Worm (Caenorhabditis elegans) whole organism, L2 larva: Measurements from ENCODE around the gene unc-4.

ENCODE experiments used
- C34F6.9 ChIP-seq: fragments of 150-350 bp; optimal IDR thresholded peaks from 2 replicates; lab custom pipeline; 2014; ENCODE audit warnings: missing biosample characterization, missing genetic modification characterization
- F13H6.1 ChIP-seq: sonication (generic microtip); optimal IDR thresholded peaks from 2 replicates; lab custom pipeline; 2016; ENCODE audit warnings: missing genetic modification characterization, missing compliant biosample characterization
- R02D3.7 ChIP-seq: fragments of 150-350 bp; optimal IDR thresholded peaks from 2 replicates; lab custom pipeline; 2014; ENCODE audit warnings: missing biosample characterization, missing genetic modification characterization
- aly-2 ChIP-seq: fragments of 150-350 bp; optimal IDR thresholded peaks from 2 replicates; lab custom pipeline; 2014; ENCODE audit warnings: missing biosample characterization, missing genetic modification characterization
- ama-1 ChIP-seq: fragments of 150-350 bp; optimal IDR thresholded peaks from 2 replicates; lab custom pipeline; 2018; ENCODE audit warnings: inconsistent platforms
- ceh-82 ChIP-seq: fragments of 150-350 bp; optimal IDR thresholded peaks from 2 replicates; lab custom pipeline; 2014; ENCODE audit warnings: missing biosample characterization, missing genetic modification characterization
- dmd-4 ChIP-seq: sonication (generic microtip); optimal IDR thresholded peaks from 2 replicates; lab custom pipeline; 2017; ENCODE audit warnings: missing biosample characterization, missing genetic modification characterization
- elt-1 ChIP-seq: fragments of 150-350 bp; optimal IDR thresholded peaks from 2 replicates; lab custom pipeline; 2014; ENCODE audit warnings: missing biosample characterization, missing genetic modification characterization
- elt-3 ChIP-seq: sonication (generic microtip); optimal IDR thresholded peaks from 2 replicates; lab custom pipeline; 2017; ENCODE audit warnings: missing biosample characterization, missing genetic modification characterization
- fos-1 ChIP-seq: fragments of 150-350 bp; optimal IDR thresholded peaks from 2 replicates; lab custom pipeline; 2014; ENCODE audit warnings: missing biosample characterization, missing genetic modification characterization
- gmeb-1 ChIP-seq: fragments of 150-350 bp; optimal IDR thresholded peaks from 2 replicates; lab custom pipeline; 2014; ENCODE audit warnings: missing biosample characterization, missing genetic modification characterization
- lin-11 ChIP-seq: fragments of 150-350 bp; sonication (generic microtip); optimal IDR thresholded peaks from 2 replicates; lab custom pipeline; 2014; ENCODE audit warnings: missing biosample characterization, missing genetic modification characterization, inconsistent platforms, mixed read lengths
- lin-39 ChIP-seq: fragments of 150-350 bp; optimal IDR thresholded peaks from 2 replicates; lab custom pipeline; 2014; ENCODE audit warnings: missing biosample characterization, missing genetic modification reagents, missing genetic modification characterization
- lsy-2 ChIP-seq, 2 experiments: fragments of 150-350 bp in 1 of 2; sonication (generic microtip) in 1 of 2; optimal IDR thresholded peaks; 2 replicates each; lab custom pipeline; 2014 to 2017; ENCODE audit warnings: missing biosample characterization in 2 of 2, missing genetic modification characterization in 2 of 2
- mab-5 ChIP-seq: fragments of 150-350 bp; optimal IDR thresholded peaks from 2 replicates; lab custom pipeline; 2014; ENCODE audit warnings: missing biosample characterization, missing genetic modification characterization
- mbf-1 ChIP-seq: sonication (generic microtip); optimal IDR thresholded peaks from 2 replicates; lab custom pipeline; 2017; ENCODE audit warnings: missing biosample characterization, missing genetic modification characterization
- mdl-1 ChIP-seq, 2 experiments: fragments of 150-350 bp in 1 of 2; sonication (generic microtip) in 1 of 2; optimal IDR thresholded peaks; 2 replicates each; lab custom pipeline; 2017; ENCODE audit warnings: missing biosample characterization in 2 of 2, missing genetic modification characterization in 2 of 2
- nhr-10 ChIP-seq: sonication (generic microtip); optimal IDR thresholded peaks from 2 replicates; lab custom pipeline; 2017; ENCODE audit warnings: missing biosample characterization, missing genetic modification characterization
- nhr-11 ChIP-seq: fragments of 150-350 bp; optimal IDR thresholded peaks from 2 replicates; lab custom pipeline; 2014; ENCODE audit warnings: missing biosample characterization, missing genetic modification characterization
- nhr-12 ChIP-seq: fragments of 150-350 bp; optimal IDR thresholded peaks from 2 replicates; lab custom pipeline; 2014; ENCODE audit warnings: missing biosample characterization, missing genetic modification characterization
- nhr-129 ChIP-seq: fragments of 150-350 bp; optimal IDR thresholded peaks from 2 replicates; lab custom pipeline; 2014; ENCODE audit warnings: missing biosample characterization, missing genetic modification characterization
- nhr-21 ChIP-seq: fragments of 150-350 bp; optimal IDR thresholded peaks from 2 replicates; lab custom pipeline; 2014; ENCODE audit warnings: missing biosample characterization, missing genetic modification characterization
- nhr-23 ChIP-seq: fragments of 150-350 bp; optimal IDR thresholded peaks from 2 replicates; lab custom pipeline; 2014; ENCODE audit warnings: missing biosample characterization, missing genetic modification reagents, missing genetic modification characterization
- nhr-25 ChIP-seq: fragments of 150-350 bp; sonication (generic microtip); optimal IDR thresholded peaks from 3 replicates; lab custom pipeline; 2014; ENCODE audit warnings: missing biosample characterization, missing genetic modification characterization
- nhr-6 ChIP-seq: fragments of 150-350 bp; optimal IDR thresholded peaks from 2 replicates; lab custom pipeline; 2014; ENCODE audit warnings: missing biosample characterization, missing genetic modification characterization
- nhr-77 ChIP-seq: fragments of 150-350 bp; optimal IDR thresholded peaks from 2 replicates; lab custom pipeline; 2014; ENCODE audit warnings: missing biosample characterization, missing genetic modification characterization
- peb-1 ChIP-seq: fragments of 150-350 bp; optimal IDR thresholded peaks from 2 replicates; lab custom pipeline; 2014; ENCODE audit warnings: missing biosample characterization, missing genetic modification characterization
- sem-4 ChIP-seq: fragments of 150-350 bp; optimal IDR thresholded peaks from 2 replicates; lab custom pipeline; 2014; ENCODE audit warnings: missing biosample characterization, missing genetic modification reagents, missing genetic modification characterization
- skn-1 ChIP-seq: sonication (generic microtip); optimal IDR thresholded peaks from 2 replicates; lab custom pipeline; 2017; ENCODE audit warnings: missing biosample characterization, missing genetic modification characterization
- sma-3 ChIP-seq: sonication (generic microtip); optimal IDR thresholded peaks from 2 replicates; lab custom pipeline; 2016; ENCODE audit warnings: missing genetic modification reagents, missing genetic modification characterization, missing compliant biosample characterization
- sma-9 ChIP-seq, 2 experiments: fragments of 150-350 bp in 1 of 2; sonication (generic microtip) in 1 of 2; optimal IDR thresholded peaks; 2 replicates each; lab custom pipeline; 2014 to 2016; ENCODE audit warnings: missing genetic modification characterization in 2 of 2, mild to moderate bottlenecking in 1 of 2, missing biosample characterization in 1 of 2, missing compliant biosample characterization in 1 of 2, missing genetic modification reagents in 1 of 2, moderate library complexity in 1 of 2
- snpc-4 ChIP-seq: fragments of 150-350 bp; optimal IDR thresholded peaks from 2 replicates; lab custom pipeline; 2014; ENCODE audit warnings: missing biosample characterization, missing genetic modification characterization
- unc-62 ChIP-seq: fragments of 150-350 bp; optimal IDR thresholded peaks from 2 replicates; lab custom pipeline; 2014; ENCODE audit warnings: missing biosample characterization, missing genetic modification reagents, missing genetic modification characterization
- ztf-4 ChIP-seq: fragments of 150-350 bp; optimal IDR thresholded peaks from 2 replicates; lab custom pipeline; 2014; ENCODE audit warnings: missing biosample characterization, missing genetic modification characterization

The unc-4 gene

DNA sequence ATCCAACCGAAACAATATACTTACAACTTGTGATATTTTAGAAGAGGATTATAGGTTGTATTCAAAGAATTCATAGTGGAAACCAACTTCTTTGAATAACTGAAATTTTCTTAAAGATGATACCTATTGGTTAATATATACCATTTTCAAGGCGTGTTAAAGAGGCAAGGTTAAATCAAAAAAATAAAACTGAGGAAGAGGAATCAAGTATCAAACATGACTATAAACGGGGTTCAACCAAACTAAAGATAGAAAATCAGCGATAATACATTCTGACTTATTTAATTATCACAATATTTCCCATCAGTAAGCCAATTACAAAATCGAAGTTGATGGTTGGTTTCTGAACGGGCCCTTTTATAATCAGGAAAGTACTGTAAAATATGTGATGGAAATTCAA is 38.8 kb downstream of the unc-4 start, which contains the start of gene chil-3:
TSS of gene chil-3 (minus strand) at position 101 of the 400 bp plus-strand sequence.
- TF ChIP-seq mab-5 (tag; lab: Kevin White, UChicago) (no peak), R02D3.7 (no peak), nhr-129 (tag; lab: Kevin White, UChicago) (no peak), dmd-4 (no peak), snpc-4 (no peak), lin-11 (tag; lab: Kevin White, UChicago) (no peak), nhr-21 (tag; lab: Kevin White, UChicago) (no peak), mbf-1 (tag; lab: Kevin White, UChicago) (no peak), nhr-77 (tag; lab: Kevin White, UChicago) (no peak), ztf-4 (tag; lab: Kevin White, UChicago) (no peak), skn-1 (no peak)

DNA sequence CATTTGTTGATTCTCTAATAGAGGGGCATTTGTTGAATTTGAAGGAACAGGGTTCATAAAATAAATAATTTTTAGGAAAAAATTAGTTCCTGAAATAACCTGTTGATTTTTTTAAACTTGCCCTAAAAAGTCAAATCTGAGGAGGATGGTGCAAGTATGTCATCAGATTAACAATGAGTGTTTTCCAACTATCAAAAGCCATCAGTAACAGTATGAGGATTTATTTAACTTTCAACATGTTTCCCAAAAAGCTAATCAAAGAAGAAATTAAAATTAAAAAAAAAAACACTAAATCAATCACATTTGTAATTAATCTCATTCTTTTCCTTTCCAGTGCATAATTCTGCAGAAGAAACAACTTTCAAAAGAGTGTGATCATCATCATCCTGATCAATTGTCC is 40.6 kb downstream of the unc-4 start, which contains the start of gene chil-5:
TSS of gene chil-5 (minus strand) at position 101 of the 400 bp plus-strand sequence.
- TF ChIP-seq nhr-10 (tag; lab: Kevin White, UChicago) (no peak), nhr-12 (tag; lab: Kevin White, UChicago) (no peak), nhr-11 (no peak), nhr-23 (tag; lab: Kevin White, UChicago) (no peak), nhr-21 (tag; lab: Kevin White, UChicago) (no peak), nhr-129 (tag; lab: Kevin White, UChicago) (no peak), elt-3 (tag; lab: Kevin White, UChicago) (no peak), unc-62 (GFP tag; lab: Kevin White, UChicago) (no peak)

DNA sequence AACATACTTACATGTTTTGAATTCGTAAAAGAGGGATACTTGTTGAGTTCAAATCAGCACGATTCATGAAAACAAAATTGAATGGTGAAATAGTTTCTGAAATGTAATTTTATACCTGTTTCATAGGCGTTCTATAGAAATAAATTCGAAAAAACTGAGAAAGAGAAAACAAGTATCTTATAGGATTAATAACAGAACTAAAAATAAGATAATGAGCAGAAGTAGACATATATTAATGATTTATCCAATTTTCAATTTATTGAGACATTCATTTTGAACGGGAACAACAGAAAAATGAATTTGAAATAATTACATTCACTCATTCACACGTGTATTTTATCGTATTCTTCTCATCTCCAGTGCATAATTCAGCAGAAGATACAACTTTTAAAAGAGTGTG is 42.4 kb downstream of the unc-4 start, which contains the start of gene chil-6:
TSS of gene chil-6 (minus strand) at position 101 of the 400 bp plus-strand sequence.
- TF ChIP-seq elt-3 (tag; lab: Kevin White, UChicago) (no peak), elt-1 (tag; lab: Kevin White, UChicago) (no peak), peb-1 (no peak), skn-1 (no peak), nhr-77 (tag; lab: Kevin White, UChicago) (no peak), sma-9 (GFP tag; optimal IDR thresholded peaks at IDR 0.05; lab: Kevin White, UChicago) (no peak), sma-9 (tag; optimal IDR thresholded peaks at IDR 0.05; lab: Kevin White, UChicago) (no peak), ama-1 (lab: Kevin White, UChicago) (no peak), mbf-1 (tag; lab: Kevin White, UChicago) (no peak), lsy-2 (tag; optimal IDR thresholded peaks at IDR 0.05; lab: Kevin White, UChicago) (no peak), nhr-12 (tag; lab: Kevin White, UChicago) (no peak), aly-2 (tag; lab: Kevin White, UChicago) (no peak), sma-3 (no peak), C34F6.9 (tag; lab: Kevin White, UChicago) (no peak), nhr-10 (tag; lab: Kevin White, UChicago) (no peak), mab-5 (tag; lab: Kevin White, UChicago) (no peak), fos-1 (tag; lab: Kevin White, UChicago) (no peak), nhr-25 (tag; lab: Kevin White, UChicago) (no peak), nhr-11 (no peak), nhr-23 (tag; lab: Kevin White, UChicago) (no peak)

DNA sequence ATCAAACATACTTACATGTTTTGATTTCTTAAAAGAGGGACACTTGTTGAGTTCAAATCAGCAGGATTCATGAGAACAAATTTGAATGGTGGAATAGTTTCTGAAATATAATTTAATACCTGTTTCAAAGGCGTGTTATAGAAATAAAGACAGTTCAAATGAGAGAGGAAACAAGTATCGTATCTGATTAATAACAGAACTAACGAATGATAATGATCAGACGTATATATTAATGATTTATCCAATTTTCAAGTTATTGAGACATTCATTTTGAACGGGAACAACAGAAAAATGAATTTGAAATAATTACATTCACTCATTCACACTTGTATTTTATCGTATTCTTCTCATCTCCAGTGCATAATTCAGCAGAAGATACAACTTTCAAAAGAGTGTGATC is 44.6 kb downstream of the unc-4 start, which contains the start of gene chil-4:
TSS of gene chil-4 (minus strand) at position 101 of the 400 bp plus-strand sequence.
- no peak for TF ChIP-seq sma-3
- no peak for TF ChIP-seq peb-1
- no peak for TF ChIP-seq ztf-4 (tag; lab: Kevin White, UChicago)
- no peak for TF ChIP-seq sem-4 (tag; lab: Kevin White, UChicago)
- TF ChIP-seq lin-39: no peak
- no peak for TF ChIP-seq mbf-1 (tag; lab: Kevin White, UChicago)
- TF ChIP-seq mdl-1 (tag; optimal IDR thresholded peaks at IDR 0.05; lab: Kevin White, UChicago): no peak
- TF ChIP-seq sma-9 (GFP tag; optimal IDR thresholded peaks at IDR 0.05; lab: Kevin White, UChicago): no peak
- TF ChIP-seq sma-9 (tag; optimal IDR thresholded peaks at IDR 0.05; lab: Kevin White, UChicago): no peak
- TF ChIP-seq F13H6.1 (tag; lab: Kevin White, UChicago): no peak
- TF ChIP-seq nhr-12 (tag; lab: Kevin White, UChicago): no peak
- TF ChIP-seq gmeb-1: no peak
- no peak for TF ChIP-seq aly-2 (tag; lab: Kevin White, UChicago)
- TF ChIP-seq C34F6.9 (tag; lab: Kevin White, UChicago): no peak
- no peak for TF ChIP-seq nhr-6 (tag; lab: Kevin White, UChicago)
- TF ChIP-seq ceh-82 (tag; lab: Kevin White, UChicago): no peak
- no peak for TF ChIP-seq mab-5 (tag; lab: Kevin White, UChicago)
- TF ChIP-seq elt-3 (tag; lab: Kevin White, UChicago): no peak
- TF ChIP-seq, all 48 proteins: peak for 0
